Fruit fly (Drosophila melanogaster): ENCODE results near the gene CG7884.
A peak's percentile ranks its signal among the peaks of the same experiment; 100 is the strongest.

CG7884 gene

dm6 chrX:19179696-19180255, 40.6 kb upstream of the CG7884 start, which contains the start of the genes CG7556 and CG7453 (continued):
- peak; percentile 56 for TF ChIP-seq Lpt (GFP tag; optimal IDR thresholded peaks at IDR 0.05)
- peak; percentile 29 for TF ChIP-seq CG6276 (GFP tag; optimal IDR thresholded peaks at IDR 0.05)
- peak; percentile 78 for TF ChIP-seq OdsH (GFP tag; optimal IDR thresholded peaks at IDR 0.05)
- TF ChIP-seq CG10669 (GFP tag; optimal IDR thresholded peaks at IDR 0.05), result peak; percentile 61
- TF ChIP-seq CG6854 (GFP tag; optimal IDR thresholded peaks at IDR 0.05), result no peak
- TF ChIP-seq Blimp-1 (GFP tag; optimal IDR thresholded peaks at IDR 0.05), result peak; percentile 8
- peak; percentile 76 for TF ChIP-seq cyc (GFP tag; optimal IDR thresholded peaks at IDR 0.05)
- peak; percentile 47; the same call in 1 of the 2 replicates for TF ChIP-seq CG15336 (GFP tag; IDR thresholded peaks at IDR 0.05)
- peak; percentile 54 for TF ChIP-seq CG11902 (GFP tag; optimal IDR thresholded peaks at IDR 0.05)
- no peak for TF ChIP-seq CG6808 (GFP tag; optimal IDR thresholded peaks at IDR 0.05)
- TF ChIP-seq net (GFP tag; optimal IDR thresholded peaks at IDR 0.05), result peak; percentile 65
- TF ChIP-seq Eip75B (GFP tag; optimal IDR thresholded peaks at IDR 0.05), result peak; percentile 76
- peak; percentile 57; the same call in 2 of the 3 replicates for TF ChIP-seq CG6163 (GFP tag; IDR thresholded peaks at IDR 0.05)
- peak; percentile 66 for TF ChIP-seq CG3032 (tag; optimal IDR thresholded peaks at IDR 0.05)
- TF ChIP-seq CG6792 (GFP tag; optimal IDR thresholded peaks at IDR 0.05), result peak; percentile 68
- TF ChIP-seq CG9139 (GFP tag; optimal IDR thresholded peaks at IDR 0.05), result no peak
- TF ChIP-seq Hr38 (GFP tag; optimal IDR thresholded peaks at IDR 0.05), result no peak
- peak; percentile 85 for TF ChIP-seq lz (GFP tag; optimal IDR thresholded peaks at IDR 0.05)
- TF ChIP-seq CG8632 (GFP tag; optimal IDR thresholded peaks at IDR 0.05), result peak; percentile 64
- TF ChIP-seq dsx (GFP tag; optimal IDR thresholded peaks at IDR 0.05; ENCODE audit: poor library complexity, severe bottlenecking), result peak; percentile 45
- peak; percentile 24; the same call in 1 of the 2 replicates for TF ChIP-seq CG11294 (GFP tag; IDR thresholded peaks at IDR 0.05)
- peak; percentile 53; the same call in 2 of the 3 replicates for TF ChIP-seq CG8119 (GFP tag; IDR thresholded peaks at IDR 0.05)
- no peak; the same call in 2 of the 3 replicates for TF ChIP-seq eg (GFP tag; IDR thresholded peaks at IDR 0.05)
- TF ChIP-seq Hr39 (GFP tag; optimal IDR thresholded peaks at IDR 0.05), result peak; percentile 85
- no peak for TF ChIP-seq fkh (GFP tag; optimal IDR thresholded peaks at IDR 0.05)
- TF ChIP-seq CG32006 (GFP tag; optimal IDR thresholded peaks at IDR 0.05), result peak; percentile 80
- peak; percentile 24 for TF ChIP-seq CG1621 (tag; optimal IDR thresholded peaks at IDR 0.05)
- TF ChIP-seq dac (GFP tag; optimal IDR thresholded peaks at IDR 0.05), result peak; percentile 63
- TF ChIP-seq CG10631 (GFP tag; optimal IDR thresholded peaks at IDR 0.05), result peak; percentile 81
- TF ChIP-seq esn (GFP tag; optimal IDR thresholded peaks at IDR 0.05), result peak; percentile 84
- TF ChIP-seq Smox (GFP tag; optimal IDR thresholded peaks at IDR 0.05), result peak; percentile 81
- TF ChIP-seq achi (GFP tag; optimal IDR thresholded peaks at IDR 0.05), result peak; percentile 79
- peak; percentile 67 for TF ChIP-seq CG34406 (GFP tag; optimal IDR thresholded peaks at IDR 0.05)
- peak; percentile 54 for TF ChIP-seq Ets96B (tag; optimal IDR thresholded peaks at IDR 0.05)
- TF ChIP-seq Sox14 (GFP tag; optimal IDR thresholded peaks at IDR 0.05), result peak; percentile 80
- TF ChIP-seq CG4318 (GFP tag; optimal IDR thresholded peaks at IDR 0.05), result peak; percentile 65
- TF ChIP-seq salr (GFP tag; optimal IDR thresholded peaks at IDR 0.05), result peak; percentile 56 to 73
- no peak for TF ChIP-seq fd85E (GFP tag; optimal IDR thresholded peaks at IDR 0.05)
- peak; percentile 80 for TF ChIP-seq acj6 (GFP tag; optimal IDR thresholded peaks at IDR 0.05)
- peak; percentile 84 for TF ChIP-seq Met (GFP tag; optimal IDR thresholded peaks at IDR 0.05)
- no peak for TF ChIP-seq vri (GFP tag; optimal IDR thresholded peaks at IDR 0.05)

- TF ChIP-seq CG6163 (GFP tag; IDR thresholded peaks at IDR 0.05) (no peak), salr (GFP tag; optimal IDR thresholded peaks at IDR 0.05) (no peak), CG11902 (GFP tag; optimal IDR thresholded peaks at IDR 0.05) (no peak), svp (GFP tag) (no peak), Hr4 (GFP tag; optimal IDR thresholded peaks at IDR 0.05) (no peak), fkh (GFP tag; optimal IDR thresholded peaks at IDR 0.05) (no peak), Hr39 (GFP tag; optimal IDR thresholded peaks at IDR 0.05) (no peak), CG15336 (GFP tag; IDR thresholded peaks at IDR 0.05) (no peak), CG8632 (GFP tag; optimal IDR thresholded peaks at IDR 0.05) (no peak), CG3919 (GFP tag; optimal IDR thresholded peaks at IDR 0.05) (no peak), achi (GFP tag; optimal IDR thresholded peaks at IDR 0.05) (no peak), Ets96B (tag; optimal IDR thresholded peaks at IDR 0.05) (no peak), CG31627 (GFP tag; optimal IDR thresholded peaks at IDR 0.05) (no peak), CG8319 (GFP tag; optimal IDR thresholded peaks at IDR 0.05) (no peak), CG6808 (GFP tag; optimal IDR thresholded peaks at IDR 0.05) (no peak), Sox15 (GFP tag; optimal IDR thresholded peaks at IDR 0.05) (no peak)
Observed at dm6 chrX:19183121-19183520, 37.3 kb upstream of the CG7884 start, which contains the start of gene CG33253. TSS of gene CG33253 (plus strand) at chrX:19183421.
